Worm (Caenorhabditis elegans) whole organism, young adult: ENCODE results near the gene ZK938.10.

ENCODE experiments used
- B0019.2 ChIP-seq: fragments of 200-800 bp; sonication (Bioruptor generic); conservative IDR thresholded peaks from 2 replicates; pipeline ENCODE4 v1.3.6; 2022; ENCODE audit warnings: missing genetic modification reagents, missing genetic modification characterization, missing compliant biosample characterization
- F10E7.11 ChIP-seq: sonication (generic microtip); optimal IDR thresholded peaks from 2 replicates; lab custom pipeline; 2017; ENCODE audit warnings: mild to moderate bottlenecking, missing genetic modification characterization, moderate library complexity, missing compliant biosample characterization
- F49E8.2 ChIP-seq: sonication (generic microtip); optimal IDR thresholded peaks from 3 replicates; lab custom pipeline; 2017; ENCODE audit warnings: missing genetic modification characterization, mild to moderate bottlenecking, missing compliant biosample characterization, antibody characterized with exemption, moderate library complexity; ENCODE audit not compliant: insufficient read depth
- Y79H2A.3 ChIP-seq: fragments of 200-800 bp; sonication (Bioruptor generic); conservative IDR thresholded peaks from 2 replicates; pipeline ENCODE4 v1.3.6; 2022; ENCODE audit warnings: missing genetic modification reagents, missing genetic modification characterization, missing compliant biosample characterization
- him-1 ChIP-seq: sonication (generic microtip); optimal IDR thresholded peaks from 2 replicates; lab custom pipeline; 2016; ENCODE audit warnings: missing genotype, missing genetic modification reagents, missing genetic modification characterization, missing compliant biosample characterization
- hmg-20 ChIP-seq: fragments of 200-800 bp; sonication (Bioruptor generic); IDR thresholded peaks from 2 replicates; pipeline ENCODE4 v1.3.6; 2022; ENCODE audit warnings: missing genetic modification reagents, missing genetic modification characterization, missing compliant biosample characterization
- let-607 ChIP-seq, 2 experiments: fragments of 200-800 bp in 1 of 2; sonication (Bioruptor generic) in 1 of 2; sonication (generic microtip) in 1 of 2; optimal IDR thresholded peaks; 2 replicates each; lab custom pipeline; 2016 to 2018; ENCODE audit warnings: mild to moderate bottlenecking in 2 of 2, missing compliant biosample characterization in 2 of 2, missing genetic modification characterization in 2 of 2, moderate library complexity in 2 of 2, missing genotype in 1 of 2
- lin-26 ChIP-seq: fragments of 200-800 bp; sonication (Bioruptor generic); IDR thresholded peaks from 2 replicates; pipeline ENCODE4 v1.3.6; 2022; ENCODE audit warnings: missing genetic modification reagents, missing genetic modification characterization, missing compliant biosample characterization
- lsy-27 ChIP-seq: sonication (generic microtip); optimal IDR thresholded peaks from 2 replicates; lab custom pipeline; 2017; ENCODE audit warnings: missing genetic modification characterization, mild to moderate bottlenecking, missing compliant biosample characterization, antibody characterized with exemption, missing genotype, borderline replicate concordance; ENCODE audit not compliant: insufficient read depth
- mcd-1 ChIP-seq: fragments of 200-800 bp; sonication (Bioruptor generic); IDR thresholded peaks from 2 replicates; pipeline ENCODE4 v1.3.6; 2022; ENCODE audit warnings: missing genetic modification reagents, missing genetic modification characterization, missing compliant biosample characterization
- nfya-1 ChIP-seq: sonication (generic microtip); optimal IDR thresholded peaks from 2 replicates; lab custom pipeline; 2017; ENCODE audit warnings: antibody characterized with exemption, missing compliant biosample characterization, missing genetic modification characterization, borderline replicate concordance; ENCODE audit not compliant: insufficient read depth
- nhr-90 ChIP-seq: sonication (generic microtip); optimal IDR thresholded peaks from 2 replicates; lab custom pipeline; 2016; ENCODE audit warnings: missing genotype, mild to moderate bottlenecking, missing genetic modification characterization, missing compliant biosample characterization
- ztf-22 ChIP-seq: fragments of 200-800 bp; sonication (Bioruptor generic); optimal IDR thresholded peaks from 2 replicates; lab custom pipeline; 2018; ENCODE audit warnings: mild to moderate bottlenecking, missing genetic modification characterization, moderate library complexity, missing compliant biosample characterization

ce11 chrII:9803320-9803719 lies 47.5 kb downstream of the ZK938.10 start, which contains the start of gene cyp-13A7:
- TF ChIP-seq him-1 (tag; lab: Kevin White, UChicago) (no peak), ztf-22 (no peak), lsy-27 (no peak), let-607 (tag; optimal IDR thresholded peaks at IDR 0.05; lab: Kevin White, UChicago) (no peak), B0019.2 (GFP tag; lab: Robert Waterston, UW) (no peak), F10E7.11 (no peak), lin-26 (GFP tag; lab: Robert Waterston, UW) (no peak), hmg-20 (GFP tag; lab: Robert Waterston, UW) (no peak), Y79H2A.3 (GFP tag; lab: Robert Waterston, UW) (no peak), F49E8.2 (tag; lab: Kevin White, UChicago) (no peak), nfya-1 (tag; lab: Kevin White, UChicago) (no peak), mcd-1 (no peak), nhr-90 (tag; lab: Kevin White, UChicago) (no peak)
